Fruit fly (Drosophila melanogaster): Measurements from ENCODE around the gene pip.

DNA sequence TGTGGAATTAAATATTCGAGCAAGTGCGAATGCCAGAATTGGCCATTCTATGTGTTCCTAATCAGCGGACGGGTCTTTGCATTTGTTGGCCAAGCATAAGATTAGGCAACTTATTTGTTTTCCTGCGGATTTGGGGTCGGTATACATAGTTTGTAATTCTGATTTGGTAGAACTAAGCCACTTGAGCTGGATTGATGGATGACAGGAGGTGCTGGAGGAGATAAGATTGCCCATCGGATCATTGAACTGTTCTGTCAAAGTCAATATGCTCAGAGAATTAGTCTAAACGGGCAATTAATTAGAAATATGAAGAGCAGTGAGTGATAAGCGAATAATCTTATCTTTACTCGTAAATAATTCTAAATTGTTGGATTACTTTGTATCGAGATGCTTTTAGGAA lies 48.0 kb downstream of the pip start:
- TF ChIP-seq pan (optimal IDR thresholded peaks at IDR 0.05) (no peak), psq (optimal IDR thresholded peaks at IDR 0.05) (no peak), CG8478 (optimal IDR thresholded peaks at IDR 0.05) (no peak)
